Worm (Caenorhabditis elegans) whole organism, young adult: Measurements from ENCODE around the gene C02F5.3.

Experiments used
- B0336.3 ChIP-seq: fragments of 200-800 bp; sonication (Bioruptor generic); IDR thresholded peaks from 2 replicates; pipeline ENCODE4 v1.3.6; 2022; ENCODE audit warnings: missing genetic modification characterization, missing compliant biosample characterization
- F22D6.2 ChIP-seq: sonication (generic microtip); optimal IDR thresholded peaks from 2 replicates; lab custom pipeline; 2016; ENCODE audit warnings: mild to moderate bottlenecking, missing genetic modification characterization, missing compliant biosample characterization
- attf-6 ChIP-seq: fragments of 200-800 bp; sonication (Bioruptor generic); IDR thresholded peaks from 2 replicates; pipeline ENCODE4 v1.3.6; 2022; ENCODE audit warnings: missing genetic modification reagents, missing genetic modification characterization, missing compliant biosample characterization
- ceh-27 ChIP-seq: fragments of 200-800 bp; sonication (Bioruptor generic); optimal IDR thresholded peaks from 2 replicates; lab custom pipeline; 2018; ENCODE audit warnings: mild to moderate bottlenecking, missing genetic modification characterization, moderate library complexity, missing compliant biosample characterization
- ceh-40 ChIP-seq: fragments of 200-800 bp; sonication (Bioruptor generic); IDR thresholded peaks from 2 replicates; pipeline ENCODE4 v1.3.6; 2022; ENCODE audit warnings: missing genetic modification characterization, missing compliant biosample characterization
- dpl-1 ChIP-seq: fragments of 150-350 bp; optimal IDR thresholded peaks from 2 replicates; lab custom pipeline; 2014; ENCODE audit warnings: missing biosample characterization, missing genetic modification reagents, missing genetic modification characterization
- hmg-20 ChIP-seq: fragments of 200-800 bp; sonication (Bioruptor generic); IDR thresholded peaks from 2 replicates; pipeline ENCODE4 v1.3.6; 2022; ENCODE audit warnings: missing genetic modification reagents, missing genetic modification characterization, missing compliant biosample characterization
- snpc-4 ChIP-seq, 5 experiments: fragments of 150-350 bp in 1 of 5; sonication (generic microtip) in 4 of 5; optimal IDR thresholded peaks; 2 replicates each; lab custom pipeline; 2014 to 2018; ENCODE audit warnings: missing genetic modification characterization in 5 of 5, missing biosample characterization in 3 of 5, antibody characterized with exemption in 2 of 5, mild to moderate bottlenecking in 2 of 5, missing compliant biosample characterization in 2 of 5, missing genotype in 2 of 5, moderate library complexity in 2 of 5, missing genetic modification reagents in 1 of 5

DNA sequence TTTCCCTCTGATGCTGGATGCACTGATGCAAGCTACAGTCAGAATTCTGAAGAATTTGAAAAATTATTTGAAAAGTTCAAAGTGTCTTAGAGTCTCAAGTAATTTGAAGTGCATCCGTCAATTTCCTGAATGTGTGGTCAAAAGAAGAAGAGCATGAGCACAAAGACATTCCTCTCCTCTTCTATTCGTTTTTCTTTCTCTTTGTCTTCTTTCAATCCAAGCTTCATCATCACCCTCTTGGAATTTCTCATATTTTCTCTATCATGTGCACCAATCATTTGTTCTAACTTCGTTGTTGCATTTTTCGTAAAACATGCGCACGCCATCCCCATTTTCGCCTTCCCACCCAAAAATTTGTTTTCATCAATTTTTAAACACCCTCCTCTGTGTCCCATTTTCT is 40.3 kb downstream of the C02F5.3 start:
- TF ChIP-seq dpl-1 (no peak), B0336.3 (GFP tag; lab: Robert Waterston, UW) (no peak), attf-6 (GFP tag; lab: Robert Waterston, UW) (no peak), ceh-27 (GFP tag; lab: Kevin White, UChicago) (peak; percentile 18), ceh-40 (GFP tag; lab: Robert Waterston, UW) (no peak), snpc-4 (GFP tag; optimal IDR thresholded peaks at IDR 0.05; lab: Kevin White, UChicago) (no peak), snpc-4 (tag; optimal IDR thresholded peaks at IDR 0.05; lab: Kevin White, UChicago) (no peak), hmg-20 (GFP tag; lab: Robert Waterston, UW) (no peak), F22D6.2 (tag; lab: Kevin White, UChicago) (no peak)
